Fruit fly (Drosophila melanogaster) whole organism, embryonic: Measurements from ENCODE around the gene CG10738.

Source experiments
- Bdp1 ChIP-seq: fragments of 200-800 bp; sonication (Bioruptor generic); optimal IDR thresholded peaks from 3 replicates; lab custom pipeline; 2016; ENCODE audit warnings: missing biosample characterization, missing genetic modification characterization
- CG10366 ChIP-seq: fragments of 200-800 bp; sonication (Bioruptor generic); IDR thresholded peaks from 2 replicates; pipeline ENCODE4 v1.3.6; 2022; ENCODE audit warnings: missing biosample characterization, missing genetic modification characterization
- CG11560 ChIP-seq: fragments of 200-800 bp; sonication (Bioruptor generic); IDR thresholded peaks from 3 replicates; pipeline ENCODE4 v1.3.6; 2022; ENCODE audit warnings: missing biosample characterization, missing genetic modification characterization
- CG12155 ChIP-seq: fragments of 200-800 bp; sonication (Bioruptor generic); optimal IDR thresholded peaks from 3 replicates; lab custom pipeline; 2016; ENCODE audit warnings: missing biosample characterization, missing genetic modification characterization
- CG12236 ChIP-seq: fragments of 200-800 bp; sonication (Bioruptor generic); optimal IDR thresholded peaks from 2 replicates; lab custom pipeline; 2016; ENCODE audit warnings: missing biosample characterization, missing genetic modification characterization
- CG12299 ChIP-seq: fragments of 200-800 bp; sonication (Bioruptor generic); optimal IDR thresholded peaks from 2 replicates; lab custom pipeline; 2018; ENCODE audit warnings: missing biosample characterization, mild to moderate bottlenecking, missing genetic modification characterization
- CG14050 ChIP-seq: fragments of 200-800 bp; sonication (Bioruptor generic); IDR thresholded peaks from 3 replicates; pipeline ENCODE4 v1.3.6; 2022; ENCODE audit warnings: missing biosample characterization, missing genetic modification characterization
- CG14710 ChIP-seq: fragments of 200-800 bp; sonication (Bioruptor generic); optimal IDR thresholded peaks from 3 replicates; lab custom pipeline; 2019; ENCODE audit warnings: missing biosample characterization, mild to moderate bottlenecking, missing genetic modification characterization, moderate library complexity
- CG15073 ChIP-seq: fragments of 200-800 bp; sonication (Bioruptor generic); optimal IDR thresholded peaks from 2 replicates; lab custom pipeline; 2016; ENCODE audit warnings: missing biosample characterization, missing genetic modification characterization
- CG15514 ChIP-seq: fragments of 200-800 bp; sonication (Bioruptor generic); optimal IDR thresholded peaks from 3 replicates; lab custom pipeline; 2017; ENCODE audit warnings: missing biosample characterization, missing genetic modification characterization, mild to moderate bottlenecking, moderate library complexity, missing genetic modification reagents
- CG17385 ChIP-seq: fragments of 200-800 bp; sonication (Bioruptor generic); optimal IDR thresholded peaks from 3 replicates; lab custom pipeline; 2018; ENCODE audit warnings: missing biosample characterization, mild to moderate bottlenecking, missing genetic modification characterization
- CG18011 ChIP-seq: fragments of 200-800 bp; sonication (Bioruptor generic); optimal IDR thresholded peaks from 2 replicates; lab custom pipeline; 2017; ENCODE audit warnings: missing biosample characterization, missing genetic modification characterization, mild to moderate bottlenecking, moderate library complexity, missing genotype
- CG3065 ChIP-seq: fragments of 200-800 bp; sonication (Bioruptor generic); optimal IDR thresholded peaks from 2 replicates; lab custom pipeline; 2016; ENCODE audit warnings: missing biosample characterization, missing genetic modification characterization
- CG32767 ChIP-seq: fragments of 200-800 bp; sonication (Bioruptor generic); IDR thresholded peaks from 2 replicates; pipeline ENCODE4 v1.3.6; 2022; ENCODE audit warnings: missing biosample characterization, missing genetic modification characterization
- CG3726 ChIP-seq: fragments of 200-800 bp; sonication (Bioruptor generic); IDR thresholded peaks from 3 replicates; pipeline ENCODE4, ENCODE4 v1.3.6; 2022; ENCODE audit warnings: missing biosample characterization, missing genetic modification characterization
- CG3995 ChIP-seq: fragments of 200-800 bp; sonication (Bioruptor generic); optimal IDR thresholded peaks from 3 replicates; lab custom pipeline; 2016; ENCODE audit warnings: missing biosample characterization, missing genetic modification characterization
- CG4617 ChIP-seq: fragments of 200-800 bp; sonication (Bioruptor generic); optimal IDR thresholded peaks from 3 replicates; lab custom pipeline; 2016; ENCODE audit warnings: missing biosample characterization, missing genetic modification characterization, borderline replicate concordance
- CG6791 ChIP-seq: fragments of 200-800 bp; sonication (Bioruptor generic); IDR thresholded peaks from 3 replicates; pipeline ENCODE4 v1.3.6; 2022; ENCODE audit warnings: missing biosample characterization, missing genetic modification characterization; ENCODE audit not compliant: partially characterized antibody
- CG7357 ChIP-seq: fragments of 200-800 bp; sonication (Bioruptor generic); IDR thresholded peaks from 3 replicates; pipeline ENCODE4 v1.3.6; 2022; ENCODE audit warnings: missing biosample characterization, missing genetic modification characterization
- D19B ChIP-seq: fragments of 200-800 bp; sonication (Bioruptor generic); optimal IDR thresholded peaks from 2 replicates; lab custom pipeline; 2017; ENCODE audit warnings: missing biosample characterization, mild to moderate bottlenecking, missing genetic modification characterization
- Dip2 ChIP-seq: fragments of 200-800 bp; sonication (Bioruptor generic); IDR thresholded peaks from 2 replicates; pipeline ENCODE4 v1.3.6; 2022; ENCODE audit warnings: missing biosample characterization, missing genetic modification characterization
- Dll ChIP-seq: fragments of 200-800 bp; sonication (Bioruptor generic); IDR thresholded peaks from 4 replicates; pipeline ENCODE4 v1.3.6; 2022; ENCODE audit warnings: missing biosample characterization, missing genetic modification characterization; ENCODE audit not compliant: partially characterized antibody
- ERR ChIP-seq: fragments of 200-800 bp; sonication (Bioruptor generic); optimal IDR thresholded peaks from 2 replicates; lab custom pipeline; 2016; ENCODE audit warnings: missing biosample characterization, missing genetic modification characterization
- Fer1 ChIP-seq: fragments of 200-800 bp; sonication (Bioruptor generic); optimal IDR thresholded peaks from 2 replicates; lab custom pipeline; 2017; ENCODE audit warnings: missing biosample characterization, mild to moderate bottlenecking, missing genetic modification characterization
- Gsc ChIP-seq: fragments of 200-800 bp; sonication (Bioruptor generic); IDR thresholded peaks from 2 replicates; pipeline ENCODE4 v1.3.6; 2022; ENCODE audit warnings: missing biosample characterization, missing genetic modification characterization
- Hr51 ChIP-seq, 2 experiments: fragments of 200-800 bp; sonication (Bioruptor generic); optimal IDR thresholded peaks; 2 replicates in 1 of 2; 3 replicates in 1 of 2; lab custom pipeline; 2016 to 2018; ENCODE audit warnings: missing biosample characterization in 2 of 2, missing genetic modification characterization in 2 of 2, mild to moderate bottlenecking in 1 of 2, moderate library complexity in 1 of 2
- NC2α ChIP-seq: fragments of 200-800 bp; sonication (Bioruptor generic); optimal IDR thresholded peaks from 2 replicates; lab custom pipeline; 2016; ENCODE audit warnings: missing biosample characterization, missing genetic modification characterization
- Scr ChIP-seq: fragments of 200-800 bp; sonication (Bioruptor generic); IDR thresholded peaks from 2 replicates; pipeline ENCODE4 v1.3.6; 2022; ENCODE audit warnings: missing biosample characterization, missing genetic modification characterization; ENCODE audit not compliant: partially characterized antibody
- Xrp1 ChIP-seq: fragments of 200-800 bp; sonication (Bioruptor generic); IDR thresholded peaks from 2 replicates; pipeline ENCODE4 v1.3.6; 2022; ENCODE audit warnings: missing biosample characterization, missing genetic modification characterization
- bcd ChIP-seq: fragments of 200-800 bp; sonication (Bioruptor generic); optimal IDR thresholded peaks from 2 replicates; lab custom pipeline; 2017; ENCODE audit warnings: missing biosample characterization, mild to moderate bottlenecking, missing genetic modification characterization
- chif ChIP-seq, 2 experiments: fragments of 200-800 bp; sonication (Bioruptor generic); optimal IDR thresholded peaks; 3 replicates each; lab custom pipeline; 2016; ENCODE audit warnings: missing biosample characterization in 2 of 2, missing genetic modification characterization in 2 of 2
- croc ChIP-seq: fragments of 200-800 bp; sonication (Bioruptor generic); conservative IDR thresholded peaks from 3 replicates; pipeline ENCODE4 v1.3.6; 2022; ENCODE audit warnings: missing biosample characterization, missing genetic modification characterization
- dmrt99B ChIP-seq: fragments of 200-800 bp; sonication (Bioruptor generic); optimal IDR thresholded peaks from 2 replicates; lab custom pipeline; 2018; ENCODE audit warnings: missing biosample characterization, mild to moderate bottlenecking, missing genetic modification characterization, moderate library complexity
- jing ChIP-seq: fragments of 200-800 bp; sonication (Bioruptor generic); optimal IDR thresholded peaks from 2 replicates; lab custom pipeline; 2018; ENCODE audit warnings: missing biosample characterization, mild to moderate bottlenecking, missing genetic modification characterization
- kay ChIP-seq: fragments of 200-800 bp; sonication (Bioruptor generic); optimal IDR thresholded peaks from 2 replicates; lab custom pipeline; 2016; ENCODE audit warnings: missing biosample characterization, missing genetic modification characterization
- ken ChIP-seq: fragments of 200-800 bp; sonication (Bioruptor generic); IDR thresholded peaks from 3 replicates; pipeline ENCODE4 v1.3.6; 2022; ENCODE audit warnings: missing biosample characterization, missing genetic modification characterization
- lbe ChIP-seq: fragments of 200-800 bp; sonication (Bioruptor generic); optimal IDR thresholded peaks from 2 replicates; lab custom pipeline; 2016; ENCODE audit warnings: missing biosample characterization, mild to moderate bottlenecking, missing genetic modification characterization
- luna ChIP-seq: fragments of 200-800 bp; sonication (Bioruptor generic); optimal IDR thresholded peaks from 2 replicates; lab custom pipeline; 2016; ENCODE audit warnings: missing biosample characterization, missing genetic modification characterization
- mirr ChIP-seq: fragments of 200-800 bp; sonication (Bioruptor generic); optimal IDR thresholded peaks from 3 replicates; lab custom pipeline; 2018; ENCODE audit warnings: missing biosample characterization, mild to moderate bottlenecking, missing genetic modification characterization
- nau ChIP-seq: fragments of 200-800 bp; sonication (Bioruptor generic); optimal IDR thresholded peaks from 3 replicates; lab custom pipeline; 2017; ENCODE audit warnings: missing biosample characterization, mild to moderate bottlenecking, missing genetic modification characterization, missing genetic modification reagents
- nmo ChIP-seq: fragments of 200-800 bp; sonication (Bioruptor generic); optimal IDR thresholded peaks from 2 replicates; lab custom pipeline; 2018; ENCODE audit warnings: missing biosample characterization, mild to moderate bottlenecking, missing genetic modification characterization, moderate library complexity
- odd ChIP-seq: fragments of 200-800 bp; sonication (Bioruptor generic); optimal IDR thresholded peaks from 2 replicates; lab custom pipeline; 2017; ENCODE audit warnings: missing biosample characterization, mild to moderate bottlenecking, missing genetic modification characterization
- peb ChIP-seq: fragments of 200-800 bp; sonication (Bioruptor generic); IDR thresholded peaks from 2 replicates; pipeline ENCODE4 v1.3.6; 2022; ENCODE audit warnings: missing biosample characterization, missing genetic modification characterization
- schlank ChIP-seq: fragments of 200-800 bp; sonication (Bioruptor generic); optimal IDR thresholded peaks from 2 replicates; lab custom pipeline; 2018; ENCODE audit warnings: missing biosample characterization, mild to moderate bottlenecking, missing genetic modification characterization
- sens ChIP-seq: fragments of 200-800 bp; sonication (Bioruptor generic); peaks from one replicate; lab custom pipeline; 2016; ENCODE audit warnings: missing biosample characterization, missing genetic modification characterization
- sr ChIP-seq: fragments of 200-800 bp; sonication (Bioruptor generic); IDR thresholded peaks from 3 replicates; pipeline ENCODE4 v1.3.6; 2022; ENCODE audit warnings: missing biosample characterization, missing genetic modification characterization
- stwl ChIP-seq: fragments of 200-800 bp; sonication (Bioruptor generic); optimal IDR thresholded peaks from 3 replicates; lab custom pipeline; 2018; ENCODE audit warnings: missing biosample characterization, mild to moderate bottlenecking, missing genetic modification characterization, moderate library complexity
- tio ChIP-seq: fragments of 200-800 bp; sonication (Bioruptor generic); optimal IDR thresholded peaks from 2 replicates; lab custom pipeline; 2017; ENCODE audit warnings: missing biosample characterization, missing genetic modification characterization, inconsistent platforms
- tna ChIP-seq: fragments of 200-800 bp; sonication (Bioruptor generic); IDR thresholded peaks from 2 replicates; pipeline ENCODE4 v1.3.6; 2022; ENCODE audit warnings: missing biosample characterization, missing genetic modification characterization; ENCODE audit not compliant: partially characterized antibody

Gene CG10738

dm6 chr3L:13486041-13486859, 35.7 kb downstream of the CG10738 start, which contains the start of the genes Abp1 and Tgi (continued):
- TF ChIP-seq Dll (peak; percentile 80), dmrt99B (no peak), mirr (GFP tag; lab: Kevin White, UChicago) (no peak), Gsc (GFP tag; lab: Robert Waterston, UW) (no peak), CG12155 (GFP tag; lab: Kevin White, UChicago) (peak; percentile 23), CG12299 (tag; lab: Kevin White, UChicago) (no peak), jing (GFP tag; lab: Kevin White, UChicago) (no peak), nmo (peak; percentile 49), Hr51 (GFP tag; optimal IDR thresholded peaks at IDR 0.05; lab: Kevin White, UChicago) (peak in 1 of 2 experiments; percentile 40), ken (GFP tag; lab: Robert Waterston, UW) (peak; percentile 73; the same call in 2 of the 3 replicates), CG15514 (peak; percentile 87), odd (GFP tag; lab: Kevin White, UChicago) (no peak), CG11560 (no peak), nau (GFP tag; lab: Kevin White, UChicago) (no peak), CG12236 (GFP tag; lab: Kevin White, UChicago) (no peak), Fer1 (GFP tag; lab: Kevin White, UChicago) (no peak), tio (GFP tag; lab: Kevin White, UChicago) (no peak), CG17385 (GFP tag; lab: Kevin White, UChicago) (no peak), Scr (peak; percentile 83), sens (GFP tag; lab: Kevin White, UChicago) (peak; percentile 47), CG32767 (GFP tag; lab: Robert Waterston, UW) (no peak), bcd (GFP tag; lab: Kevin White, UChicago) (no peak), CG6791 (GFP tag; lab: Robert Waterston, UW) (peak; percentile 90), CG18011 (GFP tag; lab: Kevin White, UChicago) (no peak), CG7357 (GFP tag; lab: Robert Waterston, UW) (no peak), CG4617 (GFP tag; lab: Kevin White, UChicago) (peak; percentile 80), CG14050 (no peak), CG14710 (tag; lab: Kevin White, UChicago) (peak; percentile 82), Dip2 (GFP tag; lab: Robert Waterston, UW) (no peak), ERR (GFP tag; lab: Kevin White, UChicago) (peak; percentile 2), stwl (tag; lab: Kevin White, UChicago) (peak; percentile 33), sr (GFP tag; lab: Robert Waterston, UW) (peak; percentile 58; the same call in 1 of the 3 replicates), D19B (no peak), schlank (tag; lab: Kevin White, UChicago) (no peak), CG3065 (GFP tag; lab: Kevin White, UChicago) (no peak), chif (GFP tag; optimal IDR thresholded peaks at IDR 0.05; lab: Kevin White, UChicago) (no peak), Xrp1 (GFP tag; lab: Robert Waterston, UW) (no peak), tna (peak; percentile 69), CG10366 (GFP tag; lab: Robert Waterston, UW) (no peak; the same call in 1 of the 2 replicates), lbe (peak; percentile 14), Bdp1 (GFP tag; lab: Kevin White, UChicago) (no peak), kay (GFP tag; lab: Kevin White, UChicago) (no peak), croc (GFP tag; lab: Robert Waterston, UW) (no peak), CG15073 (GFP tag; lab: Kevin White, UChicago) (no peak), NC2α (no peak), CG3726 (GFP tag; lab: Robert Waterston, UW) (no peak), luna (GFP tag; lab: Kevin White, UChicago) (no peak), peb (GFP tag; lab: Robert Waterston, UW) (no peak), CG3995 (GFP tag; lab: Kevin White, UChicago) (peak; percentile 16)
